Worm (Caenorhabditis elegans) whole organism, young adult: ENCODE results near the gene Y116A8B.1.

Source experiments
- B0261.1 ChIP-seq: sonication (generic microtip); optimal IDR thresholded peaks from 2 replicates; lab custom pipeline; 2016; ENCODE audit warnings: mild to moderate bottlenecking, missing genetic modification characterization, moderate library complexity, missing compliant biosample characterization
- C17E4.6 ChIP-seq: fragments of 200-800 bp; sonication (Bioruptor generic); IDR thresholded peaks from 2 replicates; pipeline ENCODE4 v1.3.6; 2022; ENCODE audit warnings: missing genetic modification reagents, missing genetic modification characterization, missing compliant biosample characterization
- F23B12.7 ChIP-seq: sonication (generic microtip); optimal IDR thresholded peaks from 2 replicates; lab custom pipeline; 2017; ENCODE audit warnings: missing genetic modification characterization, mild to moderate bottlenecking, missing compliant biosample characterization, antibody characterized with exemption, moderate library complexity; ENCODE audit not compliant: insufficient read depth
- F33H1.4 ChIP-seq: fragments of 200-800 bp; sonication (Bioruptor generic); IDR thresholded peaks from 2 replicates; pipeline ENCODE4 v1.3.6; 2022; ENCODE audit warnings: missing genetic modification reagents, missing genetic modification characterization, missing compliant biosample characterization
- F37B4.10 ChIP-seq: fragments of 200-800 bp; sonication (Bioruptor generic); IDR thresholded peaks from 2 replicates; pipeline ENCODE4 v1.3.6; 2022; ENCODE audit warnings: missing genetic modification characterization, missing compliant biosample characterization
- K12H6.12 ChIP-seq: fragments of 200-800 bp; sonication (Bioruptor generic); optimal IDR thresholded peaks from 2 replicates; lab custom pipeline; 2018; ENCODE audit warnings: mild to moderate bottlenecking, missing genetic modification characterization, missing compliant biosample characterization
- Y53F4B.3 ChIP-seq: fragments of 200-800 bp; sonication (Bioruptor generic); IDR thresholded peaks from 2 replicates; pipeline ENCODE4 v1.3.6; 2022; ENCODE audit warnings: missing genetic modification reagents, missing genetic modification characterization, missing compliant biosample characterization
- Y53G8AR.9 ChIP-seq: fragments of 200-800 bp; sonication (Bioruptor generic); conservative IDR thresholded peaks from 2 replicates; pipeline ENCODE4 v1.3.6; 2022; ENCODE audit warnings: missing genetic modification reagents, missing genetic modification characterization, missing compliant biosample characterization
- Y56A3A.18 ChIP-seq: fragments of 200-800 bp; sonication (Bioruptor generic); IDR thresholded peaks from 2 replicates; pipeline ENCODE4 v1.3.6; 2022; ENCODE audit warnings: missing genetic modification reagents, missing genetic modification characterization, missing compliant biosample characterization
- Y67H2A.10 ChIP-seq: fragments of 200-800 bp; sonication (Bioruptor generic); conservative IDR thresholded peaks from 2 replicates; pipeline ENCODE4 v1.3.6; 2022; ENCODE audit warnings: missing genetic modification reagents, missing genetic modification characterization, missing compliant biosample characterization
- atf-7 ChIP-seq: sonication (generic microtip); optimal IDR thresholded peaks from 2 replicates; lab custom pipeline; 2017; ENCODE audit warnings: mild to moderate bottlenecking, missing genetic modification characterization, missing compliant biosample characterization
- attf-6 ChIP-seq: fragments of 200-800 bp; sonication (Bioruptor generic); IDR thresholded peaks from 2 replicates; pipeline ENCODE4 v1.3.6; 2022; ENCODE audit warnings: missing genetic modification reagents, missing genetic modification characterization, missing compliant biosample characterization
- ccch-3 ChIP-seq: fragments of 200-800 bp; sonication (Bioruptor generic); optimal IDR thresholded peaks from 2 replicates; lab custom pipeline; 2018; ENCODE audit warnings: mild to moderate bottlenecking, missing genetic modification characterization, missing compliant biosample characterization
- cebp-2 ChIP-seq: fragments of 200-800 bp; sonication (Bioruptor generic); IDR thresholded peaks from 2 replicates; pipeline ENCODE4 v1.3.6; 2022; ENCODE audit warnings: missing genetic modification characterization, missing compliant biosample characterization
- ceh-91 ChIP-seq: fragments of 200-800 bp; sonication (Bioruptor generic); IDR thresholded peaks from 2 replicates; pipeline ENCODE4 v1.3.6; 2022; ENCODE audit warnings: missing genetic modification reagents, missing genetic modification characterization, missing compliant biosample characterization
- chd-7 ChIP-seq: sonication (generic microtip); optimal IDR thresholded peaks from 2 replicates; lab custom pipeline; 2016; ENCODE audit warnings: mild to moderate bottlenecking, missing genetic modification characterization, moderate library complexity, missing compliant biosample characterization
- dox-1 ChIP-seq: fragments of 200-800 bp; sonication (Bioruptor generic); IDR thresholded peaks from 2 replicates; pipeline ENCODE4 v1.3.6; 2022; ENCODE audit warnings: missing genetic modification reagents, missing genetic modification characterization, missing compliant biosample characterization
- efl-1 ChIP-seq: fragments of 150-350 bp; optimal IDR thresholded peaks from 2 replicates; lab custom pipeline; 2014; ENCODE audit warnings: missing biosample characterization, missing genetic modification reagents, missing genetic modification characterization
- egl-18 ChIP-seq: fragments of 200-800 bp; sonication (Bioruptor generic); IDR thresholded peaks from 2 replicates; pipeline ENCODE4 v1.3.6; 2022; ENCODE audit warnings: missing genetic modification reagents, missing genetic modification characterization, missing compliant biosample characterization
- ekl-4 ChIP-seq: fragments of 200-800 bp; sonication (Bioruptor generic); IDR thresholded peaks from 2 replicates; pipeline ENCODE4 v1.3.6; 2022; ENCODE audit warnings: missing genetic modification reagents, missing genetic modification characterization, missing compliant biosample characterization
- ets-4 ChIP-seq: fragments of 200-800 bp; sonication (Bioruptor generic); optimal IDR thresholded peaks from 2 replicates; lab custom pipeline; 2018; ENCODE audit warnings: mild to moderate bottlenecking, missing genetic modification characterization, missing compliant biosample characterization
- fkh-3 ChIP-seq: sonication (generic microtip); optimal IDR thresholded peaks from 2 replicates; lab custom pipeline; 2016; ENCODE audit warnings: mild to moderate bottlenecking, missing genetic modification characterization, missing compliant biosample characterization
- hlh-12 ChIP-seq: sonication (generic microtip); optimal IDR thresholded peaks from 2 replicates; lab custom pipeline; 2016; ENCODE audit warnings: missing genetic modification characterization, missing compliant biosample characterization
- hmg-20 ChIP-seq: fragments of 200-800 bp; sonication (Bioruptor generic); IDR thresholded peaks from 2 replicates; pipeline ENCODE4 v1.3.6; 2022; ENCODE audit warnings: missing genetic modification reagents, missing genetic modification characterization, missing compliant biosample characterization
- hsf-1 ChIP-seq: fragments of 200-800 bp; sonication (Bioruptor generic); IDR thresholded peaks from 2 replicates; pipeline ENCODE4 v1.3.6; 2022; ENCODE audit warnings: missing genetic modification reagents, missing genetic modification characterization, missing compliant biosample characterization
- lin-54 ChIP-seq: fragments of 200-800 bp; sonication (Bioruptor generic); optimal IDR thresholded peaks from 2 replicates; lab custom pipeline; 2018; ENCODE audit warnings: mild to moderate bottlenecking, missing genetic modification characterization, missing compliant biosample characterization
- lsl-1 ChIP-seq: fragments of 200-800 bp; sonication (Bioruptor generic); optimal IDR thresholded peaks from 2 replicates; lab custom pipeline; 2018; ENCODE audit warnings: mild to moderate bottlenecking, missing genetic modification characterization, moderate library complexity, missing compliant biosample characterization
- madf-10 ChIP-seq: sonication (generic microtip); optimal IDR thresholded peaks from 2 replicates; lab custom pipeline; 2016; ENCODE audit warnings: mild to moderate bottlenecking, missing genetic modification characterization, missing compliant biosample characterization
- madf-6 ChIP-seq: fragments of 200-800 bp; sonication (Bioruptor generic); IDR thresholded peaks from 2 replicates; pipeline ENCODE4 v1.3.6; 2022; ENCODE audit warnings: missing genetic modification reagents, missing genetic modification characterization, missing compliant biosample characterization
- mel-28 ChIP-seq: sonication (generic microtip); optimal IDR thresholded peaks from 2 replicates; lab custom pipeline; 2016; ENCODE audit warnings: borderline replicate concordance, mild to moderate bottlenecking, missing genetic modification characterization, missing compliant biosample characterization
- mes-4 ChIP-seq: sonication (generic microtip); optimal IDR thresholded peaks from 2 replicates; lab custom pipeline; 2016; ENCODE audit warnings: missing genotype, missing genetic modification characterization, missing compliant biosample characterization
- nfya-1 ChIP-seq: sonication (generic microtip); optimal IDR thresholded peaks from 2 replicates; lab custom pipeline; 2017; ENCODE audit warnings: antibody characterized with exemption, missing compliant biosample characterization, missing genetic modification characterization, borderline replicate concordance; ENCODE audit not compliant: insufficient read depth
- nfya-2 ChIP-seq: fragments of 200-800 bp; sonication (Bioruptor generic); IDR thresholded peaks from 2 replicates; pipeline ENCODE4 v1.3.6; 2022; ENCODE audit warnings: missing genetic modification reagents, missing genetic modification characterization, missing compliant biosample characterization
- nfyb-1 ChIP-seq: fragments of 200-800 bp; sonication (Bioruptor generic); IDR thresholded peaks from 2 replicates; pipeline ENCODE4 v1.3.6; 2022; ENCODE audit warnings: missing genetic modification reagents, missing genetic modification characterization, missing compliant biosample characterization
- nhr-27 ChIP-seq: fragments of 200-800 bp; sonication (Bioruptor generic); optimal IDR thresholded peaks from 2 replicates; lab custom pipeline; 2018; ENCODE audit warnings: mild to moderate bottlenecking, missing genetic modification characterization, moderate library complexity, missing compliant biosample characterization
- nhr-80 ChIP-seq: sonication (generic microtip); optimal IDR thresholded peaks from 2 replicates; lab custom pipeline; 2016; ENCODE audit warnings: missing genetic modification characterization, missing compliant biosample characterization
- nhr-90 ChIP-seq: sonication (generic microtip); optimal IDR thresholded peaks from 2 replicates; lab custom pipeline; 2016; ENCODE audit warnings: missing genotype, mild to moderate bottlenecking, missing genetic modification characterization, missing compliant biosample characterization
- rec-8 ChIP-seq, 2 experiments: sonication (generic microtip); optimal IDR thresholded peaks; 2 replicates each; lab custom pipeline; 2016; ENCODE audit warnings: mild to moderate bottlenecking in 2 of 2, missing genetic modification characterization in 2 of 2, missing genetic modification reagents in 2 of 2, missing genotype in 2 of 2, missing biosample characterization in 1 of 2, missing compliant biosample characterization in 1 of 2, moderate library complexity in 1 of 2
- repo-1 ChIP-seq: sonication (generic microtip); optimal IDR thresholded peaks from 2 replicates; lab custom pipeline; 2017; ENCODE audit warnings: mild to moderate bottlenecking, missing genetic modification characterization, missing compliant biosample characterization
- sdz-38 ChIP-seq: sonication (generic microtip); optimal IDR thresholded peaks from 2 replicates; lab custom pipeline; 2016; ENCODE audit warnings: missing genotype, missing genetic modification characterization, missing compliant biosample characterization
- sea-2 ChIP-seq: fragments of 200-800 bp; sonication (Bioruptor generic); IDR thresholded peaks from 2 replicates; pipeline ENCODE4 v1.3.6; 2022; ENCODE audit warnings: missing genetic modification characterization, missing compliant biosample characterization
- snpc-1.1 ChIP-seq: sonication (generic microtip); optimal IDR thresholded peaks from 2 replicates; lab custom pipeline; 2017; ENCODE audit warnings: missing genetic modification characterization, mild to moderate bottlenecking, missing compliant biosample characterization, antibody characterized with exemption, moderate library complexity, missing genotype, missing genetic modification reagents; ENCODE audit not compliant: insufficient read depth
- snpc-3.4 ChIP-seq: sonication (generic microtip); optimal IDR thresholded peaks from 2 replicates; lab custom pipeline; 2017; ENCODE audit warnings: missing genetic modification characterization, mild to moderate bottlenecking, missing compliant biosample characterization, antibody characterized with exemption, moderate library complexity, missing genotype, missing genetic modification reagents
- tlf-1 ChIP-seq: fragments of 200-800 bp; sonication (Bioruptor generic); optimal IDR thresholded peaks from 2 replicates; lab custom pipeline; 2018; ENCODE audit warnings: mild to moderate bottlenecking, missing genetic modification characterization, missing compliant biosample characterization
- unc-130 ChIP-seq: sonication (generic microtip); optimal IDR thresholded peaks from 2 replicates; lab custom pipeline; 2016; ENCODE audit warnings: missing genetic modification reagents, missing genetic modification characterization, missing compliant biosample characterization
- xnd-1 ChIP-seq: sonication (generic microtip); optimal IDR thresholded peaks from 2 replicates; lab custom pipeline; 2016; ENCODE audit warnings: missing genotype, missing genetic modification reagents, missing genetic modification characterization, missing compliant biosample characterization
- ztf-25 ChIP-seq: fragments of 200-800 bp; sonication (Bioruptor generic); IDR thresholded peaks from 2 replicates; pipeline ENCODE4 v1.3.6; 2022; ENCODE audit warnings: missing genetic modification reagents, missing genetic modification characterization, missing compliant biosample characterization
- ztf-6 ChIP-seq: fragments of 200-800 bp; sonication (Bioruptor generic); IDR thresholded peaks from 2 replicates; pipeline ENCODE4 v1.3.6; 2022; ENCODE audit warnings: missing genetic modification reagents, missing genetic modification characterization, missing compliant biosample characterization

The Y116A8B.1 gene

DNA sequence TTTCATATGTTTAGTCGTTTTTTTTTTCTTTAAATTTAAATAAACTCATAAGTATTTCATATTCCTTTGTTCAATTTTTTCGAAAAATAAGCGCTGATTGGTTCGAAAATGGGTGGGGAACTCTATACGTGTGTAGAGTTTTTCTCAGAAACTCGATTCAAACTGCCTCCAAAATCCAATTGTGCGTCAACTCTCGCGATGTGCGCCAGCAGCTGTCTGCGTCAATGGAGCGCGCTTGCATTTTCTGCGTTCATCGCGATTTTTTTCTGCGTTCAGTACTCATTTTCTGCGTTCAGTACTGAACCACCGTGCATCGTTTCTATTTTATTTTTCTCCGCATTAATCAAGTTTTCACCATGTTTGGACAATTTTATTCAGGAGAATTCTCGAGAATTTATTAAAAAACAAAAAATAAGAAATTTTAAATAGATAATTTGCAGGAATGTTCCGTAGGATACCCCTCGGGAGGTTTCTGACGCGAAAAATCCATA, 33.6 kb downstream of the Y116A8B.1 start, which contains the start of gene eelo-2 (continued):
- TF ChIP-seq madf-10 (tag; lab: Kevin White, UChicago) (peak; percentile 92), Y53F4B.3 (no peak), ccch-3 (GFP tag; lab: Kevin White, UChicago) (peak; percentile 51), nhr-80 (tag; lab: Kevin White, UChicago) (peak; percentile 89), hlh-12 (tag; lab: Kevin White, UChicago) (no peak), snpc-3.4 (tag; lab: Kevin White, UChicago) (peak; percentile 83), efl-1 (GFP tag; lab: Kevin White, UChicago) (peak; percentile 95), Y53G8AR.9 (GFP tag; lab: Robert Waterston, UW) (peak; percentile 99), madf-6 (GFP tag; lab: Robert Waterston, UW) (no peak; the same call in none of the 2 replicates), ets-4 (GFP tag; lab: Kevin White, UChicago) (peak; percentile 72), rec-8 (tag; optimal IDR thresholded peaks at IDR 0.05; lab: Kevin White, UChicago) (peak in 1 of 2 experiments; percentile 22), ceh-91 (peak; percentile 91), ztf-25 (GFP tag; lab: Robert Waterston, UW) (no peak), mes-4 (tag; lab: Kevin White, UChicago) (peak; percentile 14), egl-18 (peak; percentile 95), dox-1 (GFP tag; lab: Robert Waterston, UW) (peak; percentile 99), C17E4.6 (GFP tag; lab: Robert Waterston, UW) (peak; percentile 96), B0261.1 (peak; percentile 34), ekl-4 (peak; percentile 97), F37B4.10 (GFP tag; lab: Robert Waterston, UW) (no peak), attf-6 (peak; percentile 98), repo-1 (peak; percentile 96), fkh-3 (tag; lab: Kevin White, UChicago) (no peak), unc-130 (GFP tag; lab: Kevin White, UChicago) (peak; percentile 81), nhr-27 (tag; lab: Kevin White, UChicago) (no peak), mel-28 (tag; lab: Kevin White, UChicago) (peak; percentile 79), lin-54 (GFP tag; lab: Kevin White, UChicago) (peak; percentile 100), hsf-1 (peak; percentile 93), snpc-1.1 (tag; lab: Kevin White, UChicago) (peak; percentile 46), nfya-2 (no peak), F33H1.4 (GFP tag; lab: Robert Waterston, UW) (peak; percentile 80), ztf-6 (GFP tag; lab: Robert Waterston, UW) (peak; percentile 87), F23B12.7 (peak; percentile 92), nfyb-1 (GFP tag; lab: Robert Waterston, UW) (peak; percentile 98), nhr-90 (tag; lab: Kevin White, UChicago) (peak; percentile 57), Y67H2A.10 (GFP tag; lab: Robert Waterston, UW) (0 out of 2 replicates have a peak, but pooled peaks have one; percentile 48), hmg-20 (peak; percentile 94), chd-7 (tag; lab: Kevin White, UChicago) (peak; percentile 86), xnd-1 (tag; lab: Kevin White, UChicago) (peak; percentile 65), sdz-38 (tag; lab: Kevin White, UChicago) (no peak), sea-2 (GFP tag; lab: Robert Waterston, UW) (no peak), atf-7 (tag; lab: Kevin White, UChicago) (peak; percentile 93), nfya-1 (no peak), K12H6.12 (tag; lab: Kevin White, UChicago) (peak; percentile 93), cebp-2 (0 out of 2 replicates have a peak, but pooled peaks have one; percentile 51), Y56A3A.18 (GFP tag; lab: Robert Waterston, UW) (peak; percentile 96), tlf-1 (GFP tag; lab: Kevin White, UChicago) (peak; percentile 98), lsl-1 (GFP tag; lab: Kevin White, UChicago) (peak; percentile 82)
